Worm (Caenorhabditis elegans) whole organism, L1 larva: ENCODE data around the gene srt-47.

Experiments used
- C16A3.4 ChIP-seq: fragments of 150-350 bp; optimal IDR thresholded peaks from 2 replicates; lab custom pipeline; 2014; ENCODE audit warnings: missing biosample characterization, missing genetic modification characterization
- Y116A8C.19 ChIP-seq: sonication (generic microtip); optimal IDR thresholded peaks from 2 replicates; lab custom pipeline; 2016; ENCODE audit warnings: missing compliant biosample characterization, missing genetic modification characterization, borderline replicate concordance
- alr-1 ChIP-seq: fragments of 200-800 bp; sonication (Bioruptor generic); optimal IDR thresholded peaks from 2 replicates; lab custom pipeline; 2018; ENCODE audit warnings: borderline replicate concordance, mild to moderate bottlenecking, missing genetic modification characterization, missing compliant biosample characterization
- ama-1 ChIP-seq: fragments of 150-350 bp; optimal IDR thresholded peaks from 2 replicates; lab custom pipeline; 2014
- blmp-1 ChIP-seq: fragments of 150-350 bp; optimal IDR thresholded peaks from 2 replicates; lab custom pipeline; 2014; ENCODE audit warnings: missing biosample characterization, missing genetic modification characterization
- ceh-63 ChIP-seq: fragments of 200-800 bp; sonication (Bioruptor generic); optimal IDR thresholded peaks from 2 replicates; lab custom pipeline; 2018; ENCODE audit warnings: mild to moderate bottlenecking, missing genetic modification characterization, missing compliant biosample characterization
- ceh-8 ChIP-seq: fragments of 200-800 bp; sonication (Bioruptor generic); optimal IDR thresholded peaks from 2 replicates; lab custom pipeline; 2018; ENCODE audit warnings: mild to moderate bottlenecking, missing genetic modification characterization, moderate library complexity, missing compliant biosample characterization
- dpl-1 ChIP-seq, 3 experiments: fragments of 150-350 bp in 2 of 3; sonication (generic microtip) in 1 of 3; optimal IDR thresholded peaks; 2 replicates each; lab custom pipeline; 2014 to 2017; ENCODE audit warnings: missing biosample characterization in 3 of 3, missing genetic modification characterization in 3 of 3, missing genetic modification reagents in 3 of 3
- dsc-1 ChIP-seq: sonication (generic microtip); optimal IDR thresholded peaks from 2 replicates; lab custom pipeline; 2016; ENCODE audit warnings: mild to moderate bottlenecking, missing genetic modification characterization, missing compliant biosample characterization
- efl-1 ChIP-seq, 4 experiments: fragments of 150-350 bp; optimal IDR thresholded peaks in 3 of 4; peaks in 1 of 4; 1 replicate in 1 of 4; 2 replicates in 3 of 4; lab custom pipeline; 2014; ENCODE audit warnings: missing biosample characterization in 2 of 4, missing genetic modification characterization in 2 of 4, missing genetic modification reagents in 2 of 4
- efl-3 ChIP-seq: fragments of 200-800 bp; sonication (Bioruptor generic); optimal IDR thresholded peaks from 2 replicates; lab custom pipeline; 2018; ENCODE audit warnings: mild to moderate bottlenecking, missing genetic modification characterization, missing compliant biosample characterization
- egl-13 ChIP-seq: sonication (generic microtip); optimal IDR thresholded peaks from 2 replicates; lab custom pipeline; 2016; ENCODE audit warnings: missing genotype, missing genetic modification reagents, missing genetic modification characterization, missing compliant biosample characterization
- egl-27 ChIP-seq, 2 experiments: fragments of 150-350 bp in 1 of 2; sonication (generic microtip); optimal IDR thresholded peaks; 3 replicates each; lab custom pipeline; 2017 to 2018; ENCODE audit warnings: missing biosample characterization in 2 of 2, missing genetic modification characterization in 2 of 2, missing genetic modification reagents in 2 of 2
- elt-2 ChIP-seq: sonication (generic microtip); optimal IDR thresholded peaks from 2 replicates; lab custom pipeline; 2016; ENCODE audit warnings: missing genetic modification characterization, mild to moderate bottlenecking, inconsistent platforms, missing compliant biosample characterization, missing genetic modification reagents
- elt-3 ChIP-seq, 6 experiments: fragments of 150-350 bp in 1 of 6; sonication (generic microtip); optimal IDR thresholded peaks; 2 replicates each; lab custom pipeline; 2017 to 2018; ENCODE audit warnings: missing biosample characterization in 6 of 6, missing genetic modification characterization in 6 of 6, inconsistent platforms in 1 of 6
- ets-5 ChIP-seq: fragments of 200-800 bp; sonication (Bioruptor generic); IDR thresholded peaks from 2 replicates; pipeline ENCODE4 v1.3.6; 2022; ENCODE audit warnings: missing genetic modification characterization, missing compliant biosample characterization
- fkh-10 ChIP-seq: sonication (generic microtip); optimal IDR thresholded peaks from 2 replicates; lab custom pipeline; 2017; ENCODE audit warnings: missing biosample characterization, missing genetic modification reagents, missing genetic modification characterization
- fkh-4 ChIP-seq: sonication (generic microtip); optimal IDR thresholded peaks from 2 replicates; lab custom pipeline; 2016; ENCODE audit warnings: missing compliant biosample characterization, missing genetic modification characterization, borderline replicate concordance
- fkh-8 ChIP-seq: sonication (generic microtip); optimal IDR thresholded peaks from 2 replicates; lab custom pipeline; 2016; ENCODE audit warnings: mild to moderate bottlenecking, missing genetic modification characterization, missing compliant biosample characterization
- fos-1 ChIP-seq: fragments of 150-350 bp; optimal IDR thresholded peaks from 2 replicates; lab custom pipeline; 2014; ENCODE audit warnings: missing biosample characterization, missing genetic modification characterization
- hlh-17 ChIP-seq: fragments of 200-800 bp; sonication (Bioruptor generic); optimal IDR thresholded peaks from 2 replicates; lab custom pipeline; 2018; ENCODE audit warnings: missing genetic modification characterization, mild to moderate bottlenecking, missing compliant biosample characterization, moderate library complexity, borderline replicate concordance
- jun-1 ChIP-seq: fragments of 150-350 bp; optimal IDR thresholded peaks from 2 replicates; lab custom pipeline; 2014; ENCODE audit warnings: missing biosample characterization, missing genetic modification reagents, missing genetic modification characterization
- lin-14 ChIP-seq: fragments of 200-800 bp; sonication (Bioruptor generic); optimal IDR thresholded peaks from 2 replicates; lab custom pipeline; 2018; ENCODE audit warnings: mild to moderate bottlenecking, missing genetic modification characterization, moderate library complexity, missing compliant biosample characterization
- lin-15B ChIP-seq: fragments of 150-350 bp; sonication (generic microtip); optimal IDR thresholded peaks from 3 replicates; lab custom pipeline; 2014; ENCODE audit warnings: missing biosample characterization, missing genetic modification characterization
- lir-3 ChIP-seq: sonication (generic microtip); optimal IDR thresholded peaks from 2 replicates; lab custom pipeline; 2016; ENCODE audit warnings: mild to moderate bottlenecking, missing genetic modification characterization, moderate library complexity, missing compliant biosample characterization; ENCODE audit not compliant: poor library complexity
- lsy-2 ChIP-seq, 2 experiments: fragments of 150-350 bp; optimal IDR thresholded peaks; 2 replicates each; lab custom pipeline; 2014; ENCODE audit warnings: missing biosample characterization in 2 of 2, missing genetic modification characterization in 2 of 2
- mdl-1 ChIP-seq, 2 experiments: fragments of 150-350 bp; optimal IDR thresholded peaks; 2 replicates each; lab custom pipeline; 2014 to 2017; ENCODE audit warnings: missing biosample characterization in 2 of 2, missing genetic modification characterization in 2 of 2, inconsistent platforms in 1 of 2
- nhr-12 ChIP-seq: sonication (generic microtip); optimal IDR thresholded peaks from 2 replicates; lab custom pipeline; 2017; ENCODE audit warnings: missing biosample characterization, missing genetic modification characterization
- nhr-20 ChIP-seq: sonication (generic microtip); optimal IDR thresholded peaks from 2 replicates; lab custom pipeline; 2016; ENCODE audit warnings: mild to moderate bottlenecking, missing genetic modification characterization, missing compliant biosample characterization
- nhr-237 ChIP-seq: fragments of 150-350 bp; optimal IDR thresholded peaks from 2 replicates; lab custom pipeline; 2014; ENCODE audit warnings: missing biosample characterization, missing genetic modification characterization
- nhr-28 ChIP-seq: fragments of 150-350 bp; optimal IDR thresholded peaks from 2 replicates; lab custom pipeline; 2014; ENCODE audit warnings: missing biosample characterization, missing genetic modification characterization
- nhr-47 ChIP-seq: sonication (generic microtip); optimal IDR thresholded peaks from 2 replicates; lab custom pipeline; 2016; ENCODE audit warnings: mild to moderate bottlenecking, missing genetic modification characterization, moderate library complexity, missing compliant biosample characterization
- nhr-71 ChIP-seq: sonication (generic microtip); optimal IDR thresholded peaks from 2 replicates; lab custom pipeline; 2016; ENCODE audit warnings: mild to moderate bottlenecking, missing genetic modification characterization, moderate library complexity, missing compliant biosample characterization
- nhr-84 ChIP-seq: sonication (generic microtip); optimal IDR thresholded peaks from 2 replicates; lab custom pipeline; 2017; ENCODE audit warnings: missing biosample characterization, missing genetic modification characterization
- nhr-85 ChIP-seq: sonication (generic microtip); peaks from one replicate; lab custom pipeline; 2016; ENCODE audit warnings: missing genetic modification characterization, inconsistent platforms, missing compliant biosample characterization
- nhr-90 ChIP-seq: sonication (generic microtip); optimal IDR thresholded peaks from 2 replicates; lab custom pipeline; 2016; ENCODE audit warnings: mild to moderate bottlenecking, missing genetic modification characterization, missing compliant biosample characterization; ENCODE audit not compliant: poor library complexity
- skn-1 ChIP-seq: fragments of 150-350 bp; optimal IDR thresholded peaks from 2 replicates; lab custom pipeline; 2014; ENCODE audit warnings: missing biosample characterization, missing genetic modification characterization
- snpc-4 ChIP-seq: fragments of 150-350 bp; optimal IDR thresholded peaks from 2 replicates; lab custom pipeline; 2014; ENCODE audit warnings: missing biosample characterization, missing genetic modification characterization
- snu-23 ChIP-seq: sonication (generic microtip); optimal IDR thresholded peaks from 2 replicates; lab custom pipeline; 2016; ENCODE audit warnings: missing genetic modification characterization, missing compliant biosample characterization
- sox-4 ChIP-seq: sonication (generic microtip); optimal IDR thresholded peaks from 2 replicates; lab custom pipeline; 2016; ENCODE audit warnings: missing genetic modification characterization, missing compliant biosample characterization
- swsn-7 ChIP-seq: sonication (generic microtip); optimal IDR thresholded peaks from 2 replicates; lab custom pipeline; 2016; ENCODE audit warnings: missing genetic modification characterization, missing compliant biosample characterization
- tbx-2 ChIP-seq: sonication (generic microtip); optimal IDR thresholded peaks from 2 replicates; lab custom pipeline; 2016; ENCODE audit warnings: missing genetic modification characterization, missing compliant biosample characterization
- tlp-1 ChIP-seq: fragments of 150-350 bp; optimal IDR thresholded peaks from 2 replicates; lab custom pipeline; 2014; ENCODE audit warnings: missing biosample characterization, missing genetic modification characterization
- vab-15 ChIP-seq: sonication (generic microtip); optimal IDR thresholded peaks from 2 replicates; lab custom pipeline; 2017; ENCODE audit warnings: missing genotype, mild to moderate bottlenecking, missing genetic modification characterization, missing compliant biosample characterization
- xbp-1 ChIP-seq: sonication (generic microtip); optimal IDR thresholded peaks from 2 replicates; lab custom pipeline; 2016; ENCODE audit warnings: missing genetic modification characterization, missing compliant biosample characterization
- zag-1 ChIP-seq: fragments of 150-350 bp; optimal IDR thresholded peaks from 2 replicates; lab custom pipeline; 2014; ENCODE audit warnings: missing biosample characterization, missing genetic modification characterization
- ztf-4 ChIP-seq: fragments of 150-350 bp; optimal IDR thresholded peaks from 2 replicates; lab custom pipeline; 2014; ENCODE audit warnings: missing biosample characterization, missing genetic modification characterization

The srt-47 gene

DNA sequence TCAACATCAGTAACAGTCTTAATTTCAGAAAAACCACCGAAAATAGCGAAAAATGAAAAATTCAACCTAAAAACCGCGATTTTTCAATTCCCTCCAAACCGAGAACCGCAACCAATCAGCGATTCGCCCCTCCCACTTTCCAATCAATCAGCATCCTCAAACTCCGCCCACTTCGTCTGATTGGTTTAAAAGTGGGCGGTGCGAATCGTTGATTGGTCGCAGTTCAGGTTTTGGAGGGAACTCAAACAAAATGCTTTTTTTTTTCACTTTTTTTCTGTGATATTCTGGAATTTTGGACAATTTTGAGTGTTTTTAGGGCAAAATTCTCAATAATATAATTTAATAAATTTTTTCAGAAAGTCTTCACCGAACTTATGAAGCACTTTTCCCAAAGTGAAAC lies 25.3 kb downstream of the srt-47 start:
- TF ChIP-seq dpl-1 (GFP tag; optimal IDR thresholded peaks at IDR 0.05; lab: Kevin White, UChicago) (peak in 1 of 3 experiments; percentile 9), fkh-10 (no peak), fkh-4 (no peak), efl-1 (optimal IDR thresholded peaks at IDR 0.05; lab: Kevin White, UChicago) (no peak), efl-1 (GFP tag; optimal IDR thresholded peaks at IDR 0.05 in 1 of 2; lab: Kevin White, UChicago) (peak; percentile 34 to 40), fos-1 (tag; lab: Kevin White, UChicago) (no peak)
- TF ChIP-seq, all 84 proteins: peak for 2

DNA sequence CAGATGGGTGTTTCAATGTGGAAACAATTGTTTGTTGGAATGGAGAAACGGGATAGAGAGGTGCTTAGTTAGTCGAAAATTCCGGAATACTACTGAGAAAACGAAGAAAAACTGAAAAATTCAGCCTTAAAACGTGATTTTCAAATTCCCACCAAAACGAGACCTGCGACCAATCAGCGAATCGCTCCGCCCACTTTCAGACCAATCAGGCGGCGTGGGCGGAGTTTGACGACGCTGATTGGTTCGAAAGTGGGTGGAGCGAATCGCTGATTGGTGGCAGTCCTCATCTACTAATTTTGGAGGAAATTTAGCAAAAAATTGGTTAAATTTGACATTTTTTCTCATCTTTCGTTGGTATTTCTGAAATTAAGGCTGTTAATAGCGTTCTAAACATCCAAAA lies 25.8 kb downstream of the srt-47 start:
- no peak for TF ChIP-seq ama-1 (lab: Kevin White, UChicago)
- TF ChIP-seq jun-1 (tag; lab: Kevin White, UChicago) = no peak
- no peak for TF ChIP-seq nhr-84 (tag; lab: Kevin White, UChicago)
- no peak for TF ChIP-seq efl-3 (GFP tag; lab: Kevin White, UChicago)
- TF ChIP-seq egl-13 = no peak
- TF ChIP-seq sox-4 (tag; lab: Kevin White, UChicago) = no peak
- no peak for TF ChIP-seq efl-1 (optimal IDR thresholded peaks at IDR 0.05; lab: Kevin White, UChicago)
- peak in 1 of 2 experiments; percentile 25 for TF ChIP-seq efl-1 (GFP tag; optimal IDR thresholded peaks at IDR 0.05 in 1 of 2; lab: Kevin White, UChicago)
- TF ChIP-seq, all 84 proteins: peak for 1

DNA sequence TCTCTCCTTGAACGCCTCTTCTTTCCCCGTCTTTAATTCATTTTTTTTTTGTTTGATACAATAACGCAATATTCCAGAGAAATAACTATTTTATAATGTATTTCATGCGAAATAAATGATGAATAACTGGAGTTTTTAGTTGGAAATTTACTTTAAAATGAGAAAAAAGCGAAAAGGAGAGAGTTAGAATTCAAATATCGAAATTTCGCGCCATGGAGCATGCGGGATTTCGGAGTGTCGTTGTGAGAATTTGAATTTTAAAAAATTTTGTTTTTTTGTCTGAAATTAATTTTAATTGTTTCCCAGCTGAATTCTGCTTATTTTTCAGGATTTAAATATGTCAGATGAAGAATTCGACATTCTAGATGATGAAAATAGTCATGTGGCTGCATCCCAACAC lies 27.8 kb downstream of the srt-47 start, which contains the start of gene fcd-2:
Gene fcd-2 (plus strand): TSS at position 327 of the 400 bp plus-strand sequence.
- no peak for TF ChIP-seq tlp-1 (tag; lab: Kevin White, UChicago)
- TF ChIP-seq ceh-63 (GFP tag; lab: Kevin White, UChicago) = no peak
- TF ChIP-seq efl-3 (GFP tag; lab: Kevin White, UChicago) = no peak
- peak; percentile 59 for TF ChIP-seq xbp-1 (tag; lab: Kevin White, UChicago)
- TF ChIP-seq egl-27 (tag; optimal IDR thresholded peaks at IDR 0.05; lab: Kevin White, UChicago) = no peak
- no peak for TF ChIP-seq Y116A8C.19 (tag; lab: Kevin White, UChicago)
- no peak for TF ChIP-seq alr-1 (tag; lab: Kevin White, UChicago)
- no peak for TF ChIP-seq ztf-4 (tag; lab: Kevin White, UChicago)
- no peak for TF ChIP-seq lin-14 (GFP tag; lab: Kevin White, UChicago)
- no peak for TF ChIP-seq ceh-8 (GFP tag; lab: Kevin White, UChicago)
- peak; percentile 0 for TF ChIP-seq dsc-1 (tag; lab: Kevin White, UChicago)
- TF ChIP-seq elt-3 (tag; optimal IDR thresholded peaks at IDR 0.05; lab: Kevin White, UChicago) = no peak
- TF ChIP-seq nhr-28 (tag; lab: Kevin White, UChicago) = no peak
- TF ChIP-seq fkh-4 = no peak
- no peak for TF ChIP-seq fos-1 (tag; lab: Kevin White, UChicago)
- peak; percentile 66 for TF ChIP-seq nhr-85 (tag; lab: Kevin White, UChicago)
- peak; percentile 5 for TF ChIP-seq nhr-90
- TF ChIP-seq blmp-1 (tag; lab: Kevin White, UChicago) = peak; percentile 66
- TF ChIP-seq nhr-20 (tag; lab: Kevin White, UChicago) = peak; percentile 34
- peak; percentile 6 for TF ChIP-seq fkh-8
- TF ChIP-seq nhr-71 (tag; lab: Kevin White, UChicago) = peak; percentile 65
- TF ChIP-seq snu-23 (GFP tag; lab: Kevin White, UChicago) = peak; percentile 58
- TF ChIP-seq lir-3 (tag; lab: Kevin White, UChicago) = no peak
- TF ChIP-seq jun-1 (tag; lab: Kevin White, UChicago) = no peak
- no peak for TF ChIP-seq nhr-12 (tag; lab: Kevin White, UChicago)
- peak; percentile 64 for TF ChIP-seq lin-15B
- peak; percentile 89 to 93 (median 89) for TF ChIP-seq dpl-1 (GFP tag; optimal IDR thresholded peaks at IDR 0.05; lab: Kevin White, UChicago)
- no peak for TF ChIP-seq vab-15 (tag; lab: Kevin White, UChicago)
- TF ChIP-seq tbx-2 (tag; lab: Kevin White, UChicago) = peak; percentile 7
- peak; percentile 8 for TF ChIP-seq snpc-4 (tag; lab: Kevin White, UChicago)
- peak; percentile 45 to 80 for TF ChIP-seq lsy-2 (tag; optimal IDR thresholded peaks at IDR 0.05; lab: Kevin White, UChicago)
- TF ChIP-seq C16A3.4 (tag; lab: Kevin White, UChicago) = peak; percentile 65
- TF ChIP-seq zag-1 (tag; lab: Kevin White, UChicago) = no peak
- TF ChIP-seq fkh-10 = no peak
- peak; percentile 38 for TF ChIP-seq swsn-7 (tag; lab: Kevin White, UChicago)
- TF ChIP-seq nhr-237 (tag; lab: Kevin White, UChicago) = no peak
- TF ChIP-seq ets-5 (GFP tag; lab: Robert Waterston, UW) = no peak
- no peak for TF ChIP-seq mdl-1 (tag; optimal IDR thresholded peaks at IDR 0.05; lab: Kevin White, UChicago)
- TF ChIP-seq nhr-47 = peak; percentile 56
- no peak for TF ChIP-seq elt-2 (tag; lab: Kevin White, UChicago)
- peak; percentile 73 for TF ChIP-seq skn-1 (tag; lab: Kevin White, UChicago)
- TF ChIP-seq hlh-17 (GFP tag; lab: Kevin White, UChicago) = no peak
